Worm (Caenorhabditis elegans) whole organism, midembryonic: Measurements from ENCODE around the gene D1086.11.

Experiments
- T22C8.4 ChIP-seq: fragments of 200-800 bp; sonication (Bioruptor generic); IDR thresholded peaks from 2 replicates; pipeline ENCODE4 v1.3.6; 2022; ENCODE audit warnings: missing genetic modification characterization, missing compliant biosample characterization
- cog-1 ChIP-seq: sonication (generic microtip); optimal IDR thresholded peaks from 2 replicates; lab custom pipeline; 2016; ENCODE audit warnings: missing genetic modification characterization, missing compliant biosample characterization
- flt-1 ChIP-seq: fragments of 200-800 bp; sonication (Bioruptor generic); IDR thresholded peaks from 2 replicates; pipeline ENCODE4 v1.3.6; 2022; ENCODE audit warnings: missing genetic modification characterization, missing compliant biosample characterization
- klf-2 ChIP-seq: fragments of 200-800 bp; sonication (Bioruptor generic); conservative IDR thresholded peaks from 2 replicates; pipeline ENCODE4 v1.3.6; 2022; ENCODE audit warnings: missing genetic modification reagents, missing genetic modification characterization, missing compliant biosample characterization
- med-1 ChIP-seq: sonication (generic microtip); optimal IDR thresholded peaks from 2 replicates; lab custom pipeline; 2017; ENCODE audit warnings: missing genetic modification characterization, mild to moderate bottlenecking, missing compliant biosample characterization, antibody characterized with exemption, missing genetic modification reagents; ENCODE audit not compliant: insufficient read depth
- ref-1 ChIP-seq: fragments of 200-800 bp; sonication (Bioruptor generic); conservative IDR thresholded peaks from 2 replicates; pipeline ENCODE4 v1.3.6; 2022; ENCODE audit warnings: missing genetic modification reagents, missing genetic modification characterization, missing compliant biosample characterization
- tab-1 ChIP-seq: fragments of 200-800 bp; sonication (Bioruptor generic); IDR thresholded peaks from 2 replicates; pipeline ENCODE4 v1.3.6; 2022; ENCODE audit warnings: missing genetic modification characterization, missing compliant biosample characterization
- ztf-23 ChIP-seq: fragments of 200-800 bp; sonication (Bioruptor generic); IDR thresholded peaks from 2 replicates; pipeline ENCODE4 v1.3.6; 2022; ENCODE audit warnings: missing genetic modification reagents, missing genetic modification characterization, missing compliant biosample characterization
- ztf-29 ChIP-seq: fragments of 200-800 bp; sonication (Bioruptor generic); IDR thresholded peaks from 2 replicates; pipeline ENCODE4 v1.3.6; 2022; ENCODE audit warnings: missing genetic modification reagents, missing genetic modification characterization, missing compliant biosample characterization

D1086.11 gene

ce11 chrV:14057540-14057939 is 16.7 kb upstream of the D1086.11 start, which contains the start of gene F58D12.3:
Gene F58D12.3 (plus strand): TSS chrV:14057840.
- no peak for TF ChIP-seq tab-1 (GFP tag; lab: Robert Waterston, UW)
- TF ChIP-seq ztf-29 (GFP tag; lab: Robert Waterston, UW), result no peak
- no peak for TF ChIP-seq med-1 (GFP tag; lab: Kevin White, UChicago)
- TF ChIP-seq flt-1, result no peak
- TF ChIP-seq cog-1 (tag; lab: Kevin White, UChicago), result no peak
- no peak for TF ChIP-seq klf-2 (GFP tag; lab: Robert Waterston, UW)
- no peak for TF ChIP-seq ref-1
- no peak for TF ChIP-seq T22C8.4 (GFP tag; lab: Robert Waterston, UW)
- TF ChIP-seq ztf-23 (GFP tag; lab: Robert Waterston, UW), result no peak

- TF ChIP-seq ref-1, result no peak
- no peak for TF ChIP-seq ztf-29 (GFP tag; lab: Robert Waterston, UW)
- no peak for TF ChIP-seq cog-1 (tag; lab: Kevin White, UChicago)
- TF ChIP-seq flt-1, result no peak
- TF ChIP-seq ztf-23 (GFP tag; lab: Robert Waterston, UW), result no peak
- no peak for TF ChIP-seq klf-2 (GFP tag; lab: Robert Waterston, UW)
- no peak for TF ChIP-seq tab-1 (GFP tag; lab: Robert Waterston, UW)
- no peak for TF ChIP-seq med-1 (GFP tag; lab: Kevin White, UChicago)
- no peak for TF ChIP-seq T22C8.4 (GFP tag; lab: Robert Waterston, UW)
These were observed 10.3 kb upstream of the D1086.11 start for ce11 chrV:14063980-14064379.

- TF ChIP-seq tab-1 (GFP tag; lab: Robert Waterston, UW) (no peak), ztf-29 (GFP tag; lab: Robert Waterston, UW) (no peak), cog-1 (tag; lab: Kevin White, UChicago) (no peak), ztf-23 (GFP tag; lab: Robert Waterston, UW) (no peak), ref-1 (no peak)
These were observed 9.8 kb upstream of the D1086.11 start, which contains the start of gene D1086.21 for ce11 chrV:14064422-14064821. Gene D1086.21 (plus strand): TSS chrV:14064722.

ce11 chrV:14067816-14068296 is 6.4 kb upstream of the D1086.11 start, which contains the start of gene D1086.17:
Gene D1086.17 (plus strand): TSS chrV:14067866.
- no peak for TF ChIP-seq T22C8.4 (GFP tag; lab: Robert Waterston, UW)
- TF ChIP-seq med-1 (GFP tag; lab: Kevin White, UChicago), result no peak
- TF ChIP-seq ztf-29 (GFP tag; lab: Robert Waterston, UW), result no peak
- no peak for TF ChIP-seq klf-2 (GFP tag; lab: Robert Waterston, UW)
- TF ChIP-seq ref-1, result no peak
- TF ChIP-seq flt-1, result no peak
- TF ChIP-seq tab-1 (GFP tag; lab: Robert Waterston, UW), result no peak
- TF ChIP-seq ztf-23 (GFP tag; lab: Robert Waterston, UW), result no peak
- no peak for TF ChIP-seq cog-1 (tag; lab: Kevin White, UChicago)

ce11 chrV:14069899-14070298 is 4.4 kb upstream of the D1086.11 start:
- TF ChIP-seq med-1 (GFP tag; lab: Kevin White, UChicago) (no peak), tab-1 (GFP tag; lab: Robert Waterston, UW) (no peak), ref-1 (no peak), flt-1 (no peak), T22C8.4 (GFP tag; lab: Robert Waterston, UW) (no peak), ztf-29 (GFP tag; lab: Robert Waterston, UW) (no peak)

- TF ChIP-seq ztf-23 (GFP tag; lab: Robert Waterston, UW) (no peak), ref-1 (no peak), tab-1 (GFP tag; lab: Robert Waterston, UW) (no peak), med-1 (GFP tag; lab: Kevin White, UChicago) (no peak), T22C8.4 (GFP tag; lab: Robert Waterston, UW) (no peak), flt-1 (no peak), ztf-29 (GFP tag; lab: Robert Waterston, UW) (no peak), cog-1 (tag; lab: Kevin White, UChicago) (no peak), klf-2 (GFP tag; lab: Robert Waterston, UW) (no peak)
These were observed 5.2 kb downstream of the D1086.11 start, which contains the start of gene D1086.6 for ce11 chrV:14079501-14079900. Gene D1086.6 (plus strand): TSS chrV:14079801.

- TF ChIP-seq T22C8.4 (GFP tag; lab: Robert Waterston, UW), result no peak
- no peak for TF ChIP-seq med-1 (GFP tag; lab: Kevin White, UChicago)
- no peak for TF ChIP-seq ref-1
- no peak for TF ChIP-seq flt-1
- no peak for TF ChIP-seq klf-2 (GFP tag; lab: Robert Waterston, UW)
- no peak for TF ChIP-seq ztf-29 (GFP tag; lab: Robert Waterston, UW)
- TF ChIP-seq cog-1 (tag; lab: Kevin White, UChicago), result no peak
These were observed 8.2 kb downstream of the D1086.11 start, which contains the start of gene D1086.10 for ce11 chrV:14082453-14082852. Gene D1086.10 (plus strand): TSS chrV:14082753.

ce11 chrV:14083970-14084369 is 9.7 kb downstream of the D1086.11 start, which contains the start of gene D1086.7:
Gene D1086.7 (plus strand): TSS chrV:14084270.
- TF ChIP-seq ztf-23 (GFP tag; lab: Robert Waterston, UW), result no peak
- no peak for TF ChIP-seq med-1 (GFP tag; lab: Kevin White, UChicago)
- no peak for TF ChIP-seq flt-1
- TF ChIP-seq ztf-29 (GFP tag; lab: Robert Waterston, UW), result no peak
- no peak for TF ChIP-seq T22C8.4 (GFP tag; lab: Robert Waterston, UW)
- no peak for TF ChIP-seq tab-1 (GFP tag; lab: Robert Waterston, UW)
- no peak for TF ChIP-seq klf-2 (GFP tag; lab: Robert Waterston, UW)
- TF ChIP-seq ref-1, result no peak
- no peak for TF ChIP-seq cog-1 (tag; lab: Kevin White, UChicago)

- TF ChIP-seq klf-2 (GFP tag; lab: Robert Waterston, UW) (no peak), cog-1 (tag; lab: Kevin White, UChicago) (no peak), T22C8.4 (GFP tag; lab: Robert Waterston, UW) (no peak), tab-1 (GFP tag; lab: Robert Waterston, UW) (no peak), ref-1 (no peak), med-1 (GFP tag; lab: Kevin White, UChicago) (no peak), flt-1 (no peak)
These were observed 11.3 kb downstream of the D1086.11 start, which contains the start of gene D1086.18 for ce11 chrV:14085589-14085988. Gene D1086.18 (plus strand): TSS chrV:14085889.
